Worm (Caenorhabditis elegans) whole organism, L3 larva: ENCODE results near the gene sul-2.

Experiments
- ama-1 ChIP-seq: fragments of 150-350 bp; optimal IDR thresholded peaks from 2 replicates; lab custom pipeline; 2018
- nhr-237 ChIP-seq: fragments of 150-350 bp; optimal IDR thresholded peaks from 2 replicates; lab custom pipeline; 2014; ENCODE audit warnings: missing biosample characterization, missing genetic modification characterization
- snpc-4 ChIP-seq: fragments of 150-350 bp; optimal IDR thresholded peaks from 2 replicates; lab custom pipeline; 2014; ENCODE audit warnings: missing biosample characterization, missing genetic modification characterization

ce11 chrV:8170300-8170699 lies 12.8 kb downstream of the sul-2 start:
- TF ChIP-seq ama-1 (lab: Kevin White, UChicago) (no peak), nhr-237 (tag; lab: Kevin White, UChicago) (no peak), snpc-4 (tag; lab: Kevin White, UChicago) (no peak)
